Fruit fly (Drosophila melanogaster) whole organism, embryonic: ENCODE measurements around the gene mRpL33.

Source experiments
- Abd-B ChIP-seq: fragments of 200-800 bp; sonication (Bioruptor generic); optimal IDR thresholded peaks from 2 replicates; lab custom pipeline; 2018; ENCODE audit warnings: missing biosample characterization, mild to moderate bottlenecking, missing genetic modification characterization, moderate library complexity
- Atf-2 ChIP-seq: fragments of 200-800 bp; sonication (Bioruptor generic); optimal IDR thresholded peaks from 2 replicates; lab custom pipeline; 2016; ENCODE audit warnings: missing biosample characterization, missing genetic modification characterization
- CG11093 ChIP-seq: fragments of 200-800 bp; sonication (Bioruptor generic); IDR thresholded peaks from 3 replicates; pipeline ENCODE4 v1.3.6; 2022; ENCODE audit warnings: missing biosample characterization, missing genetic modification characterization
- CG13775 ChIP-seq: fragments of 200-800 bp; sonication (Bioruptor generic); optimal IDR thresholded peaks from 3 replicates; lab custom pipeline; 2017; ENCODE audit warnings: missing biosample characterization, mild to moderate bottlenecking, missing genetic modification characterization
- CG14441 ChIP-seq: fragments of 200-800 bp; sonication (Bioruptor generic); IDR thresholded peaks from 2 replicates; pipeline ENCODE4 v1.3.6; 2022; ENCODE audit warnings: missing biosample characterization, missing genetic modification characterization
- CG15011 ChIP-seq: fragments of 200-800 bp; sonication (Bioruptor generic); optimal IDR thresholded peaks from 3 replicates; lab custom pipeline; 2018; ENCODE audit warnings: missing biosample characterization, mild to moderate bottlenecking, missing genetic modification characterization
- CG15073 ChIP-seq: fragments of 200-800 bp; sonication (Bioruptor generic); optimal IDR thresholded peaks from 2 replicates; lab custom pipeline; 2016; ENCODE audit warnings: missing biosample characterization, missing genetic modification characterization
- CG15601 ChIP-seq: fragments of 200-800 bp; sonication (Bioruptor generic); optimal IDR thresholded peaks from 3 replicates; lab custom pipeline; 2019; ENCODE audit warnings: missing biosample characterization, mild to moderate bottlenecking, missing genetic modification characterization, moderate library complexity
- CG15696 ChIP-seq: fragments of 200-800 bp; sonication (Bioruptor generic); optimal IDR thresholded peaks from 2 replicates; lab custom pipeline; 2019; ENCODE audit warnings: missing biosample characterization, mild to moderate bottlenecking, missing genetic modification characterization, moderate library complexity
- CG16863 ChIP-seq: fragments of 200-800 bp; sonication (Bioruptor generic); optimal IDR thresholded peaks from 3 replicates; lab custom pipeline; 2016; ENCODE audit warnings: missing biosample characterization, missing genetic modification characterization
- CG17568 ChIP-seq: fragments of 200-800 bp; sonication (Bioruptor generic); optimal IDR thresholded peaks from 2 replicates; lab custom pipeline; 2018; ENCODE audit warnings: missing biosample characterization, mild to moderate bottlenecking, missing genetic modification characterization, moderate library complexity
- CG1832 ChIP-seq: fragments of 200-800 bp; sonication (Bioruptor generic); optimal IDR thresholded peaks from 2 replicates; lab custom pipeline; 2017; ENCODE audit warnings: missing biosample characterization, mild to moderate bottlenecking, missing genetic modification characterization, inconsistent platforms
- CG2116 ChIP-seq: fragments of 200-800 bp; sonication (Bioruptor generic); optimal IDR thresholded peaks from 3 replicates; lab custom pipeline; 2018; ENCODE audit warnings: missing biosample characterization, mild to moderate bottlenecking, missing genetic modification characterization
- CG2120 ChIP-seq: fragments of 200-800 bp; sonication (Bioruptor generic); optimal IDR thresholded peaks from 3 replicates; lab custom pipeline; 2016; ENCODE audit warnings: missing biosample characterization, missing genetic modification characterization
- CG30403 ChIP-seq: fragments of 200-800 bp; sonication (Bioruptor generic); optimal IDR thresholded peaks from 3 replicates; lab custom pipeline; 2016; ENCODE audit warnings: missing biosample characterization, missing genetic modification characterization
- CG33213 ChIP-seq: fragments of 200-800 bp; sonication (Bioruptor generic); optimal IDR thresholded peaks from 3 replicates; lab custom pipeline; 2016; ENCODE audit warnings: missing biosample characterization, missing genetic modification characterization
- CG4282 ChIP-seq: fragments of 200-800 bp; sonication (Bioruptor generic); optimal IDR thresholded peaks from 2 replicates; lab custom pipeline; 2016; ENCODE audit warnings: missing biosample characterization, missing genetic modification characterization
- CG43689 ChIP-seq: fragments of 200-800 bp; sonication (Bioruptor generic); IDR thresholded peaks from 2 replicates; pipeline ENCODE4 v1.3.6; 2022; ENCODE audit warnings: missing biosample characterization, missing genetic modification characterization
- CG4854 ChIP-seq: fragments of 200-800 bp; sonication (Bioruptor generic); optimal IDR thresholded peaks from 2 replicates; lab custom pipeline; 2016; ENCODE audit warnings: missing biosample characterization, missing genetic modification characterization, inconsistent platforms
- CG6272 ChIP-seq: fragments of 200-800 bp; sonication (Bioruptor generic); IDR thresholded peaks from 2 replicates; pipeline ENCODE4 v1.3.6; 2022; ENCODE audit warnings: missing biosample characterization, missing genetic modification characterization
- CG6683 ChIP-seq: fragments of 200-800 bp; sonication (Bioruptor generic); optimal IDR thresholded peaks from 2 replicates; lab custom pipeline; 2017; ENCODE audit warnings: missing biosample characterization, mild to moderate bottlenecking, missing genetic modification characterization, missing genetic modification reagents
- CG6854 ChIP-seq: fragments of 200-800 bp; sonication (Bioruptor generic); optimal IDR thresholded peaks from 3 replicates; lab custom pipeline; 2017; ENCODE audit warnings: missing biosample characterization, mild to moderate bottlenecking, missing genetic modification characterization
- CG7271 ChIP-seq: fragments of 200-800 bp; sonication (Bioruptor generic); optimal IDR thresholded peaks from 2 replicates; lab custom pipeline; 2018; ENCODE audit warnings: missing biosample characterization, mild to moderate bottlenecking, missing genetic modification characterization, moderate library complexity
- CG7963 ChIP-seq: fragments of 200-800 bp; sonication (Bioruptor generic); IDR thresholded peaks from 3 replicates; pipeline ENCODE4 v1.3.6; 2022; ENCODE audit warnings: missing biosample characterization, missing genetic modification characterization; ENCODE audit not compliant: partially characterized antibody
- CoRest ChIP-seq: fragments of 200-800 bp; sonication (Bioruptor generic); optimal IDR thresholded peaks from 3 replicates; lab custom pipeline; 2018; ENCODE audit warnings: missing biosample characterization, mild to moderate bottlenecking, missing genetic modification characterization, moderate library complexity
- D19A ChIP-seq: fragments of 200-800 bp; optimal IDR thresholded peaks from 3 replicates; lab custom pipeline; 2019; ENCODE audit warnings: missing biosample characterization, mild to moderate bottlenecking, missing genetic modification characterization, moderate library complexity
- Doc3 ChIP-seq: fragments of 200-800 bp; sonication (Bioruptor generic); IDR thresholded peaks from 3 replicates; pipeline ENCODE4 v1.3.6; 2022; ENCODE audit warnings: missing biosample characterization, missing genetic modification characterization; ENCODE audit not compliant: partially characterized antibody
- E2f2 ChIP-seq: fragments of 200-800 bp; sonication (Bioruptor generic); IDR thresholded peaks from 2 replicates; pipeline ENCODE4 v1.3.6; 2022; ENCODE audit warnings: missing biosample characterization, missing genetic modification characterization
- H15 ChIP-seq: fragments of 200-800 bp; sonication (Bioruptor generic); IDR thresholded peaks from 3 replicates; pipeline ENCODE4 v1.3.6; 2022; ENCODE audit warnings: missing biosample characterization, missing genetic modification characterization
- Mad ChIP-seq: fragments of 200-800 bp; sonication (Bioruptor generic); optimal IDR thresholded peaks from 2 replicates; lab custom pipeline; 2016; ENCODE audit warnings: missing biosample characterization, missing genetic modification characterization
- NC2α ChIP-seq: fragments of 200-800 bp; sonication (Bioruptor generic); optimal IDR thresholded peaks from 2 replicates; lab custom pipeline; 2016; ENCODE audit warnings: missing biosample characterization, missing genetic modification characterization
- NC2β ChIP-seq: fragments of 200-800 bp; sonication (Bioruptor generic); optimal IDR thresholded peaks from 2 replicates; lab custom pipeline; 2016; ENCODE audit warnings: missing biosample characterization, missing genetic modification characterization
- Oaz ChIP-seq: fragments of 200-800 bp; sonication (Bioruptor generic); IDR thresholded peaks from 2 replicates; pipeline ENCODE4 v1.3.6; 2022; ENCODE audit warnings: missing biosample characterization, missing genetic modification characterization
- Ptx1 ChIP-seq: fragments of 200-800 bp; sonication (Bioruptor generic); IDR thresholded peaks from 2 replicates; pipeline ENCODE4 v1.3.6; 2022; ENCODE audit warnings: missing biosample characterization, missing genetic modification characterization
- Side ChIP-seq: fragments of 200-800 bp; sonication (Bioruptor generic); optimal IDR thresholded peaks from 2 replicates; lab custom pipeline; 2016; ENCODE audit warnings: missing biosample characterization, missing genetic modification characterization
- Sin3A ChIP-seq: fragments of >200 bp; optimal IDR thresholded peaks from 2 replicates; lab custom pipeline; 2018
- Taf1 ChIP-seq: fragments of 200-800 bp; sonication (Bioruptor generic); IDR thresholded peaks from 2 replicates; pipeline ENCODE4 v1.3.6; 2022; ENCODE audit warnings: missing biosample characterization, missing genetic modification characterization
- ara ChIP-seq: fragments of 200-800 bp; sonication (Bioruptor generic); IDR thresholded peaks from 2 replicates; pipeline ENCODE4 v1.3.6; 2022; ENCODE audit warnings: missing biosample characterization, missing genetic modification characterization
- chm ChIP-seq: fragments of 200-800 bp; sonication (Bioruptor generic); IDR thresholded peaks from 2 replicates; pipeline ENCODE4 v1.3.6; 2022; ENCODE audit warnings: missing biosample characterization, missing genetic modification characterization
- crp ChIP-seq, 2 experiments: fragments of 200-800 bp; sonication (Bioruptor generic); optimal IDR thresholded peaks; 2 replicates in 1 of 2; 3 replicates in 1 of 2; lab custom pipeline; 2017; ENCODE audit warnings: missing biosample characterization in 2 of 2, missing genetic modification characterization in 2 of 2, mild to moderate bottlenecking in 1 of 2, moderate library complexity in 1 of 2
- fru ChIP-seq: fragments of >200 bp; optimal IDR thresholded peaks from 2 replicates; lab custom pipeline; 2017
- mam ChIP-seq: fragments of 200-800 bp; sonication (Bioruptor generic); optimal IDR thresholded peaks from 3 replicates; lab custom pipeline; 2016; ENCODE audit warnings: missing biosample characterization, missing genetic modification characterization
- p53 ChIP-seq: fragments of 200-800 bp; sonication (Bioruptor generic); optimal IDR thresholded peaks from 2 replicates; lab custom pipeline; 2016; ENCODE audit warnings: missing biosample characterization, missing genetic modification characterization
- phol ChIP-seq: fragments of 200-800 bp; sonication (Bioruptor generic); optimal IDR thresholded peaks from 3 replicates; lab custom pipeline; 2018; ENCODE audit warnings: missing biosample characterization, mild to moderate bottlenecking, missing genetic modification characterization, moderate library complexity
- rib ChIP-seq: fragments of 200-800 bp; sonication (Bioruptor generic); IDR thresholded peaks from 2 replicates; pipeline ENCODE4 v1.3.6; 2022; ENCODE audit warnings: missing biosample characterization, missing genetic modification characterization
- ro ChIP-seq: fragments of 200-800 bp; sonication (Bioruptor generic); IDR thresholded peaks from 2 replicates; pipeline ENCODE4 v1.3.6; 2022; ENCODE audit warnings: missing biosample characterization, missing genetic modification characterization
- salm ChIP-seq: fragments of 200-800 bp; sonication (Bioruptor generic); optimal IDR thresholded peaks from 2 replicates; lab custom pipeline; 2018; ENCODE audit warnings: missing biosample characterization, mild to moderate bottlenecking, missing genetic modification characterization
- slp2 ChIP-seq: fragments of 200-800 bp; sonication (Bioruptor generic); optimal IDR thresholded peaks from 2 replicates; lab custom pipeline; 2016; ENCODE audit warnings: missing biosample characterization, missing genetic modification characterization
- so ChIP-seq: fragments of 200-800 bp; sonication (Bioruptor generic); IDR thresholded peaks from 3 replicates; pipeline ENCODE4 v1.3.6; 2022; ENCODE audit warnings: missing biosample characterization, missing genetic modification characterization
- stwl ChIP-seq: fragments of 200-800 bp; sonication (Bioruptor generic); optimal IDR thresholded peaks from 3 replicates; lab custom pipeline; 2018; ENCODE audit warnings: missing biosample characterization, mild to moderate bottlenecking, missing genetic modification characterization, moderate library complexity
- tio ChIP-seq: fragments of 200-800 bp; sonication (Bioruptor generic); optimal IDR thresholded peaks from 2 replicates; lab custom pipeline; 2017; ENCODE audit warnings: missing biosample characterization, missing genetic modification characterization, inconsistent platforms
- trh ChIP-seq: fragments of 200-800 bp; sonication (Bioruptor generic); optimal IDR thresholded peaks from 2 replicates; lab custom pipeline; 2016; ENCODE audit warnings: missing biosample characterization, missing genetic modification characterization
- wek ChIP-seq: fragments of 200-800 bp; sonication (Bioruptor generic); optimal IDR thresholded peaks from 3 replicates; lab custom pipeline; 2018; ENCODE audit warnings: missing biosample characterization, mild to moderate bottlenecking, missing genetic modification characterization, moderate library complexity

mRpL33 gene

dm6 chrX:4366196-4366595 is 44.2 kb upstream of the mRpL33 start, which contains the start of gene CG3626 (continued):
- no peak for TF ChIP-seq Ptx1 (GFP tag; lab: Robert Waterston, UW)
- TF ChIP-seq Sin3A (lab: Kevin White, UChicago): peak; percentile 40
- TF ChIP-seq Abd-B (GFP tag; lab: Kevin White, UChicago): peak; percentile 38
- peak; percentile 99 for TF ChIP-seq stwl (tag; lab: Kevin White, UChicago)
- TF ChIP-seq Mad (GFP tag; lab: Kevin White, UChicago): no peak
- TF ChIP-seq phol (tag; lab: Kevin White, UChicago): peak; percentile 49
- no peak for TF ChIP-seq crp (GFP tag; optimal IDR thresholded peaks at IDR 0.05; lab: Kevin White, UChicago)
- TF ChIP-seq CG33213 (GFP tag; lab: Kevin White, UChicago): peak; percentile 87
- no peak for TF ChIP-seq CG6854 (GFP tag; lab: Kevin White, UChicago)
- TF ChIP-seq Doc3 (GFP tag; lab: Robert Waterston, UW): peak; percentile 71; the same call in 2 of the 3 replicates
- TF ChIP-seq CG13775 (GFP tag; lab: Kevin White, UChicago): no peak
- TF ChIP-seq chm (GFP tag; lab: Robert Waterston, UW): no peak
- TF ChIP-seq CG7963 (GFP tag; lab: Robert Waterston, UW): peak; percentile 59; the same call in 2 of the 3 replicates
- peak; percentile 6 for TF ChIP-seq NC2β (GFP tag; lab: Kevin White, UChicago)
- no peak for TF ChIP-seq CG1832 (GFP tag; lab: Kevin White, UChicago)
- TF ChIP-seq CG30403 (GFP tag; lab: Kevin White, UChicago): peak; percentile 20
- no peak for TF ChIP-seq so (GFP tag; lab: Robert Waterston, UW)
- TF ChIP-seq CG16863 (GFP tag; lab: Kevin White, UChicago): no peak
- TF ChIP-seq CG15011 (GFP tag; lab: Kevin White, UChicago): no peak
- no peak for TF ChIP-seq CG7271 (tag; lab: Kevin White, UChicago)
- TF ChIP-seq CG15073 (GFP tag; lab: Kevin White, UChicago): no peak
- no peak for TF ChIP-seq trh (GFP tag; lab: Kevin White, UChicago)
- no peak for TF ChIP-seq CG4282
- no peak for TF ChIP-seq CG43689 (GFP tag; lab: Robert Waterston, UW)
- TF ChIP-seq E2f2 (GFP tag; lab: Robert Waterston, UW): peak; percentile 41
- no peak for TF ChIP-seq rib (GFP tag; lab: Robert Waterston, UW)
- TF ChIP-seq CG14441 (GFP tag; lab: Robert Waterston, UW): no peak
- TF ChIP-seq NC2α: no peak
- no peak for TF ChIP-seq CG6683 (GFP tag; lab: Kevin White, UChicago)
- no peak for TF ChIP-seq CG15696 (tag; lab: Kevin White, UChicago)
- no peak for TF ChIP-seq wek (GFP tag; lab: Kevin White, UChicago)
- no peak for TF ChIP-seq ara (GFP tag; lab: Robert Waterston, UW)
- TF ChIP-seq tio (GFP tag; lab: Kevin White, UChicago): no peak
- TF ChIP-seq fru: no peak
- no peak for TF ChIP-seq Atf-2 (GFP tag; lab: Kevin White, UChicago)
- no peak for TF ChIP-seq CG6272 (GFP tag; lab: Robert Waterston, UW)
- no peak for TF ChIP-seq ro (GFP tag; lab: Robert Waterston, UW)
- no peak for TF ChIP-seq H15
- TF ChIP-seq CG2120 (GFP tag; lab: Kevin White, UChicago): peak; percentile 34
- peak; percentile 44 for TF ChIP-seq p53 (GFP tag; lab: Kevin White, UChicago)
- TF ChIP-seq slp2 (GFP tag; lab: Kevin White, UChicago): no peak
- no peak for TF ChIP-seq CG17568
- TF ChIP-seq Side (GFP tag; lab: Kevin White, UChicago): peak; percentile 35
- no peak for TF ChIP-seq salm (tag; lab: Kevin White, UChicago)
- no peak for TF ChIP-seq CG11093
- peak; percentile 53 for TF ChIP-seq mam (GFP tag; lab: Kevin White, UChicago)
- TF ChIP-seq Taf1 (GFP tag; lab: Robert Waterston, UW): no peak
- TF ChIP-seq CG15601 (tag; lab: Kevin White, UChicago): peak; percentile 17
- peak; percentile 36 for TF ChIP-seq CG2116
- peak; percentile 51 for TF ChIP-seq CoRest (tag; lab: Kevin White, UChicago)
- TF ChIP-seq CG4854 (GFP tag; lab: Kevin White, UChicago): no peak
- TF ChIP-seq D19A (tag; lab: Kevin White, UChicago): no peak
- TF ChIP-seq Oaz (GFP tag; lab: Robert Waterston, UW): no peak
